Worm (Caenorhabditis elegans) whole organism, late embryonic: Measurements from ENCODE around the gene ekl-6.

Experiments
- F13H6.1 ChIP-seq: sonication (generic microtip); optimal IDR thresholded peaks from 2 replicates; lab custom pipeline; 2016; ENCODE audit warnings: missing genetic modification characterization, missing compliant biosample characterization
- ceh-24 ChIP-seq: sonication (generic microtip); optimal IDR thresholded peaks from 2 replicates; lab custom pipeline; 2016; ENCODE audit warnings: mild to moderate bottlenecking, missing genetic modification characterization, missing compliant biosample characterization
- ceh-31 ChIP-seq: sonication (generic microtip); optimal IDR thresholded peaks from 2 replicates; lab custom pipeline; 2016; ENCODE audit warnings: missing genetic modification characterization, missing compliant biosample characterization
- ceh-9 ChIP-seq: sonication (generic microtip); optimal IDR thresholded peaks from 2 replicates; lab custom pipeline; 2016; ENCODE audit warnings: mild to moderate bottlenecking, missing genetic modification characterization, inconsistent platforms, missing compliant biosample characterization
- hlh-30 ChIP-seq: sonication (generic microtip); optimal IDR thresholded peaks from 2 replicates; lab custom pipeline; 2017; ENCODE audit warnings: antibody characterized with exemption, missing genetic modification characterization, missing compliant biosample characterization; ENCODE audit not compliant: insufficient read depth
- nfya-1 ChIP-seq: sonication (generic microtip); optimal IDR thresholded peaks from 2 replicates; lab custom pipeline; 2017; ENCODE audit warnings: missing genetic modification characterization, mild to moderate bottlenecking, missing compliant biosample characterization, antibody characterized with exemption, moderate library complexity
- pros-1 ChIP-seq: fragments of 150-350 bp; optimal IDR thresholded peaks from 2 replicates; lab custom pipeline; 2014; ENCODE audit warnings: missing biosample characterization, missing genetic modification reagents, missing genetic modification characterization
- tbx-2 ChIP-seq: sonication (generic microtip); optimal IDR thresholded peaks from 2 replicates; lab custom pipeline; 2016; ENCODE audit warnings: missing genetic modification characterization, missing compliant biosample characterization

ce11 chrIII:10083242-10083641, 19.0 kb downstream of the ekl-6 start, which contains the start of gene T16H12.3:
- TF ChIP-seq ceh-24, result no peak
- no peak for TF ChIP-seq nfya-1
- TF ChIP-seq F13H6.1, result no peak
- TF ChIP-seq tbx-2 (tag; lab: Kevin White, UChicago), result no peak
- no peak for TF ChIP-seq pros-1 (tag; lab: Kevin White, UChicago)
- TF ChIP-seq ceh-9 (tag; lab: Kevin White, UChicago), result no peak
- TF ChIP-seq hlh-30 (tag; lab: Kevin White, UChicago), result no peak
- no peak for TF ChIP-seq ceh-31
